Worm (Caenorhabditis elegans) whole organism, young adult: ENCODE results near the gene F43G6.16.

Source experiments
- B0019.2 ChIP-seq: fragments of 200-800 bp; sonication (Bioruptor generic); conservative IDR thresholded peaks from 2 replicates; pipeline ENCODE4 v1.3.6; 2022; ENCODE audit warnings: missing genetic modification reagents, missing genetic modification characterization, missing compliant biosample characterization
- C17E4.6 ChIP-seq: fragments of 200-800 bp; sonication (Bioruptor generic); IDR thresholded peaks from 2 replicates; pipeline ENCODE4 v1.3.6; 2022; ENCODE audit warnings: missing genetic modification reagents, missing genetic modification characterization, missing compliant biosample characterization
- D2030.7 ChIP-seq: fragments of 200-800 bp; sonication (Bioruptor generic); IDR thresholded peaks from 2 replicates; pipeline ENCODE4 v1.3.6; 2022; ENCODE audit warnings: missing genetic modification reagents, missing genetic modification characterization, missing compliant biosample characterization
- F49E8.2 ChIP-seq: sonication (generic microtip); optimal IDR thresholded peaks from 3 replicates; lab custom pipeline; 2017; ENCODE audit warnings: missing genetic modification characterization, mild to moderate bottlenecking, missing compliant biosample characterization, antibody characterized with exemption, moderate library complexity; ENCODE audit not compliant: insufficient read depth
- F57A8.1 ChIP-seq: fragments of 200-800 bp; sonication (Bioruptor generic); optimal IDR thresholded peaks from 2 replicates; lab custom pipeline; 2018; ENCODE audit warnings: mild to moderate bottlenecking, missing genetic modification characterization, moderate library complexity, missing compliant biosample characterization
- K11D2.4 ChIP-seq: fragments of 200-800 bp; sonication (Bioruptor generic); IDR thresholded peaks from 2 replicates; pipeline ENCODE4 v1.3.6; 2022; ENCODE audit warnings: missing genetic modification reagents, missing genetic modification characterization, missing compliant biosample characterization
- K12H6.12 ChIP-seq: fragments of 200-800 bp; sonication (Bioruptor generic); optimal IDR thresholded peaks from 2 replicates; lab custom pipeline; 2018; ENCODE audit warnings: mild to moderate bottlenecking, missing genetic modification characterization, missing compliant biosample characterization
- T26A5.8 ChIP-seq: sonication (generic microtip); optimal IDR thresholded peaks from 2 replicates; lab custom pipeline; 2016; ENCODE audit warnings: missing genetic modification characterization, missing compliant biosample characterization
- ZK185.1 ChIP-seq: sonication (generic microtip); optimal IDR thresholded peaks from 2 replicates; lab custom pipeline; 2016; ENCODE audit warnings: mild to moderate bottlenecking, missing genetic modification characterization, missing compliant biosample characterization; ENCODE audit not compliant: poor library complexity, severe bottlenecking
- ama-1 ChIP-seq, 3 experiments: fragments of 150-350 bp in 1 of 3; sonication (generic microtip) in 2 of 3; optimal IDR thresholded peaks; 2 replicates each; lab custom pipeline; 2014 to 2018; ENCODE audit warnings: missing biosample characterization in 2 of 3, missing genetic modification characterization in 2 of 3, missing genetic modification reagents in 2 of 3
- aptf-2 ChIP-seq: fragments of 200-800 bp; sonication (Bioruptor generic); conservative IDR thresholded peaks from 2 replicates; pipeline ENCODE4 v1.3.6; 2022; ENCODE audit warnings: missing genetic modification reagents, missing genetic modification characterization, missing compliant biosample characterization
- aptf-3 ChIP-seq: fragments of 200-800 bp; sonication (Bioruptor generic); IDR thresholded peaks from 2 replicates; pipeline ENCODE4 v1.3.6; 2022; ENCODE audit warnings: missing genetic modification characterization, missing compliant biosample characterization
- atf-7 ChIP-seq: sonication (generic microtip); optimal IDR thresholded peaks from 2 replicates; lab custom pipeline; 2017; ENCODE audit warnings: mild to moderate bottlenecking, missing genetic modification characterization, missing compliant biosample characterization
- attf-3 ChIP-seq: fragments of 200-800 bp; sonication (Bioruptor generic); conservative IDR thresholded peaks from 2 replicates; pipeline ENCODE4 v1.3.6; 2022; ENCODE audit warnings: missing genetic modification reagents, missing genetic modification characterization, missing compliant biosample characterization
- bed-2 ChIP-seq: fragments of 200-800 bp; sonication (Bioruptor generic); IDR thresholded peaks from 2 replicates; pipeline ENCODE4 v1.3.6; 2022; ENCODE audit warnings: missing genetic modification reagents, missing genetic modification characterization, missing compliant biosample characterization
- ccch-3 ChIP-seq: fragments of 200-800 bp; sonication (Bioruptor generic); optimal IDR thresholded peaks from 2 replicates; lab custom pipeline; 2018; ENCODE audit warnings: mild to moderate bottlenecking, missing genetic modification characterization, missing compliant biosample characterization
- cebp-2 ChIP-seq: fragments of 200-800 bp; sonication (Bioruptor generic); IDR thresholded peaks from 2 replicates; pipeline ENCODE4 v1.3.6; 2022; ENCODE audit warnings: missing genetic modification characterization, missing compliant biosample characterization
- ceh-100 ChIP-seq: fragments of 200-800 bp; sonication (Bioruptor generic); IDR thresholded peaks from 2 replicates; pipeline ENCODE4 v1.3.6; 2022; ENCODE audit warnings: missing genetic modification reagents, missing genetic modification characterization, missing compliant biosample characterization
- ceh-58 ChIP-seq: fragments of 200-800 bp; sonication (Bioruptor generic); IDR thresholded peaks from 2 replicates; pipeline ENCODE4 v1.3.6; 2022; ENCODE audit warnings: missing genetic modification characterization, missing compliant biosample characterization
- ceh-79 ChIP-seq: sonication (generic microtip); optimal IDR thresholded peaks from 2 replicates; lab custom pipeline; 2017; ENCODE audit warnings: mild to moderate bottlenecking, missing genetic modification characterization, missing compliant biosample characterization
- efl-1 ChIP-seq: fragments of 150-350 bp; optimal IDR thresholded peaks from 2 replicates; lab custom pipeline; 2014; ENCODE audit warnings: missing biosample characterization, missing genetic modification reagents, missing genetic modification characterization
- ekl-4 ChIP-seq: fragments of 200-800 bp; sonication (Bioruptor generic); IDR thresholded peaks from 2 replicates; pipeline ENCODE4 v1.3.6; 2022; ENCODE audit warnings: missing genetic modification reagents, missing genetic modification characterization, missing compliant biosample characterization
- ets-4 ChIP-seq: fragments of 200-800 bp; sonication (Bioruptor generic); optimal IDR thresholded peaks from 2 replicates; lab custom pipeline; 2018; ENCODE audit warnings: mild to moderate bottlenecking, missing genetic modification characterization, missing compliant biosample characterization
- hrde-1 ChIP-seq: sonication (generic microtip); optimal IDR thresholded peaks from 2 replicates; lab custom pipeline; 2016; ENCODE audit warnings: missing genetic modification characterization, mild to moderate bottlenecking, missing compliant biosample characterization, moderate library complexity, missing genotype, missing genetic modification reagents, borderline replicate concordance
- let-526 ChIP-seq: fragments of 200-800 bp; sonication (Bioruptor generic); IDR thresholded peaks from 2 replicates; pipeline ENCODE4 v1.3.6; 2022; ENCODE audit warnings: missing genetic modification reagents, missing genetic modification characterization, missing compliant biosample characterization
- lsy-27 ChIP-seq: sonication (generic microtip); optimal IDR thresholded peaks from 2 replicates; lab custom pipeline; 2017; ENCODE audit warnings: missing genetic modification characterization, mild to moderate bottlenecking, missing compliant biosample characterization, antibody characterized with exemption, missing genotype, borderline replicate concordance; ENCODE audit not compliant: insufficient read depth
- madf-3 ChIP-seq: fragments of 200-800 bp; sonication (Bioruptor generic); IDR thresholded peaks from 2 replicates; pipeline ENCODE4 v1.3.6; 2022; ENCODE audit warnings: missing genetic modification reagents, missing genetic modification characterization, missing compliant biosample characterization
- madf-6 ChIP-seq: fragments of 200-800 bp; sonication (Bioruptor generic); IDR thresholded peaks from 2 replicates; pipeline ENCODE4 v1.3.6; 2022; ENCODE audit warnings: missing genetic modification reagents, missing genetic modification characterization, missing compliant biosample characterization
- madf-8 ChIP-seq: fragments of 200-800 bp; sonication (Bioruptor generic); conservative IDR thresholded peaks from 2 replicates; pipeline ENCODE4 v1.3.6; 2022; ENCODE audit warnings: missing genetic modification reagents, missing genetic modification characterization, missing compliant biosample characterization
- mel-28 ChIP-seq: sonication (generic microtip); optimal IDR thresholded peaks from 2 replicates; lab custom pipeline; 2016; ENCODE audit warnings: borderline replicate concordance, mild to moderate bottlenecking, missing genetic modification characterization, missing compliant biosample characterization
- mxl-1 ChIP-seq: sonication (generic microtip); optimal IDR thresholded peaks from 2 replicates; lab custom pipeline; 2016; ENCODE audit warnings: missing genetic modification characterization, missing compliant biosample characterization
- nfya-1 ChIP-seq: sonication (generic microtip); optimal IDR thresholded peaks from 2 replicates; lab custom pipeline; 2017; ENCODE audit warnings: antibody characterized with exemption, missing compliant biosample characterization, missing genetic modification characterization, borderline replicate concordance; ENCODE audit not compliant: insufficient read depth
- nhr-120 ChIP-seq: fragments of 200-800 bp; sonication (Bioruptor generic); IDR thresholded peaks from 2 replicates; pipeline ENCODE4 v1.3.6; 2022; ENCODE audit warnings: missing genetic modification characterization, missing compliant biosample characterization
- nhr-80 ChIP-seq: sonication (generic microtip); optimal IDR thresholded peaks from 2 replicates; lab custom pipeline; 2016; ENCODE audit warnings: missing genetic modification characterization, missing compliant biosample characterization
- nhr-90 ChIP-seq: sonication (generic microtip); optimal IDR thresholded peaks from 2 replicates; lab custom pipeline; 2016; ENCODE audit warnings: missing genotype, mild to moderate bottlenecking, missing genetic modification characterization, missing compliant biosample characterization
- rcor-1 ChIP-seq: fragments of 200-800 bp; sonication (Bioruptor generic); IDR thresholded peaks from 2 replicates; pipeline ENCODE4 v1.3.6; 2022; ENCODE audit warnings: missing genetic modification reagents, missing genetic modification characterization, missing compliant biosample characterization
- snpc-3.4 ChIP-seq: sonication (generic microtip); optimal IDR thresholded peaks from 2 replicates; lab custom pipeline; 2017; ENCODE audit warnings: missing genetic modification characterization, mild to moderate bottlenecking, missing compliant biosample characterization, antibody characterized with exemption, moderate library complexity, missing genotype, missing genetic modification reagents
- sptf-2 ChIP-seq: fragments of 200-800 bp; sonication (Bioruptor generic); optimal IDR thresholded peaks from 2 replicates; lab custom pipeline; 2018; ENCODE audit warnings: mild to moderate bottlenecking, missing genetic modification characterization, missing compliant biosample characterization
- xnd-1 ChIP-seq: sonication (generic microtip); optimal IDR thresholded peaks from 2 replicates; lab custom pipeline; 2016; ENCODE audit warnings: missing genotype, missing genetic modification reagents, missing genetic modification characterization, missing compliant biosample characterization
- zim-3 ChIP-seq: sonication (generic microtip); optimal IDR thresholded peaks from 2 replicates; lab custom pipeline; 2017; ENCODE audit warnings: mild to moderate bottlenecking, missing genetic modification characterization, moderate library complexity, missing compliant biosample characterization
- ztf-18 ChIP-seq: sonication (generic microtip); optimal IDR thresholded peaks from 2 replicates; lab custom pipeline; 2016; ENCODE audit warnings: missing genotype, mild to moderate bottlenecking, missing genetic modification characterization, missing compliant biosample characterization
- ztf-26 ChIP-seq: sonication (generic microtip); optimal IDR thresholded peaks from 2 replicates; lab custom pipeline; 2017; ENCODE audit warnings: missing genetic modification characterization, missing compliant biosample characterization

F43G6.16 gene

DNA sequence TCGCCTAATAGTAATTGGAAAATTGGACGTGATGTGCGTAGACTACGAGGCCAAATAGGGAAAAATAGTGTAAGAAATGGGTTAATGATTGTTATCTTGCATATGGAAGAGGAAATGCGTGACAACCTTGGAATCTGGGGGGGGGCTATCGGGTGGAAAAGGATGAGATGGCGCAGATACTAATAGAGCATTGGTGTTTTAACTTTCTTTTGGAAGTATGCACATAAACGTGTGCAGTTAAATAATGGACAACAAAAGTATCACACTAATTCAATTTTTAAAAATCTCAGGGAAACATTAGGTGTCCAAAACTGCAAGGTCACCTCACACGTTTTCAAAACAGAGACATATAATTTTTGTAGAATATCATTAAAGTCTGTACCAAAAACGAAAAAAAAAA, 37.4 kb upstream of the F43G6.16 start, which contains the start of gene Y6D1A.2:
Gene Y6D1A.2 (minus strand): TSS at position 101 of the 400 bp plus-strand sequence.
- TF ChIP-seq nhr-80 (tag; lab: Kevin White, UChicago) (no peak), K11D2.4 (no peak), aptf-2 (GFP tag; lab: Robert Waterston, UW) (no peak), C17E4.6 (no peak), aptf-3 (GFP tag; lab: Robert Waterston, UW) (no peak), T26A5.8 (tag; lab: Kevin White, UChicago) (no peak), ekl-4 (no peak), ceh-79 (no peak), bed-2 (GFP tag; lab: Robert Waterston, UW) (no peak), nhr-120 (GFP tag; lab: Robert Waterston, UW) (no peak), B0019.2 (no peak), ztf-18 (tag; lab: Kevin White, UChicago) (no peak), ztf-26 (tag; lab: Kevin White, UChicago) (no peak), lsy-27 (tag; lab: Kevin White, UChicago) (no peak), mxl-1 (tag; lab: Kevin White, UChicago) (no peak), let-526 (GFP tag; lab: Robert Waterston, UW) (no peak), nhr-90 (no peak), ceh-58 (no peak), ZK185.1 (tag; lab: Kevin White, UChicago) (no peak), rcor-1 (GFP tag; lab: Robert Waterston, UW) (no peak)

DNA sequence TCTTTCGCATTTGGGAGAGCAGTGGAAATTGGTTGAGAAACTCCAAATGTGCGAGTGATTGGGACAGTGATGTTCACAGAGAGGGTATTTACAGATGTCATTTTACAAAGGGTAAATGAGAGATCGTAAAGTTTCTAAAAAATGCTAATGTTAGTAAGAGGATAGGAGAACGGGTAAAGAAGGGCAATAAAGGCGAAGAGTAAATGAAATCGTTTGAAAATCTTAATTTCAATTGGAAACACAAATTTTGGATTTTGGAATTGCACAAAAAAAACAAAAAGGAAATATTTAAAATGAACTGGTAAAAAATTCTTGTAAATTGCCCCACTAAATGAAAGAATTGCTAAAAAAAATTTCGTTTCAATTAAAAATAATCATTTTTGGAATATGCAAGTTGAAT, 34.0 kb upstream of the F43G6.16 start, which contains the start of gene pap-3:
Gene pap-3 (minus strand): TSS at position 101 of the 400 bp plus-strand sequence.
- no peak for TF ChIP-seq sptf-2
- no peak for TF ChIP-seq efl-1 (GFP tag; lab: Kevin White, UChicago)
- TF ChIP-seq K12H6.12 (tag; lab: Kevin White, UChicago), result no peak
- no peak for TF ChIP-seq nfya-1 (tag; lab: Kevin White, UChicago)
- no peak for TF ChIP-seq F49E8.2
- TF ChIP-seq ceh-100 (GFP tag; lab: Robert Waterston, UW), result no peak
- TF ChIP-seq cebp-2 (GFP tag; lab: Robert Waterston, UW), result no peak
- no peak for TF ChIP-seq hrde-1
- TF ChIP-seq atf-7 (tag; lab: Kevin White, UChicago), result no peak
- no peak for TF ChIP-seq madf-8 (GFP tag; lab: Robert Waterston, UW)
- TF ChIP-seq B0019.2, result no peak
- TF ChIP-seq attf-3 (GFP tag; lab: Robert Waterston, UW), result no peak
- TF ChIP-seq xnd-1 (tag; lab: Kevin White, UChicago), result no peak
- TF ChIP-seq K11D2.4, result no peak
- TF ChIP-seq D2030.7 (GFP tag; lab: Robert Waterston, UW), result no peak
- no peak for TF ChIP-seq ets-4 (GFP tag; lab: Kevin White, UChicago)
- TF ChIP-seq ztf-26 (tag; lab: Kevin White, UChicago), result no peak
- no peak for TF ChIP-seq mel-28 (tag; lab: Kevin White, UChicago)
- TF ChIP-seq, all 124 proteins: peak for 0

DNA sequence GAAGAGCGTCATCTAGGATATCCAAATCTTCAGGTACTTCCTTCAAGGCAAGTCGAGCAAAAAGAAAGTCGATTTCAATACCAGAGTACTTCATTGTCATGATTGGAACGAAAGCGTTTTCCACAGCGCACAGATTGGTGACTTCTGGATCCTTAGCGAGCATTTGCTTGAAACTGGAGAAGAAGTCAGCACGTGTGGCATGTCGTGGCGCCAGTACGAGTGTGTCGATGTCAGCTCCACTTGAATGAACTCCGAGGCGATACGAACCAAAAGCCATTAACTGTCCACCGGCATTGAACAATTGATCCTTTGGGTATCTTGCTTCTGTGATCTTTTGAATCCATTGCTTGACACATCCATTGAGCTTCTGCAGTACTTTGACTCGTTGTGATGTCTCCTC, 33.6 kb upstream of the F43G6.16 start:
- no peak for TF ChIP-seq ama-1 (optimal IDR thresholded peaks at IDR 0.05; lab: Kevin White, UChicago)
- no peak for TF ChIP-seq ama-1 (GFP tag; optimal IDR thresholded peaks at IDR 0.05; lab: Kevin White, UChicago)
- TF ChIP-seq madf-6 (GFP tag; lab: Robert Waterston, UW), result no peak
- no peak for TF ChIP-seq snpc-3.4 (tag; lab: Kevin White, UChicago)
- no peak for TF ChIP-seq nfya-1 (tag; lab: Kevin White, UChicago)
- TF ChIP-seq F57A8.1 (GFP tag; lab: Kevin White, UChicago), result no peak
- no peak for TF ChIP-seq zim-3 (tag; lab: Kevin White, UChicago)
- no peak for TF ChIP-seq F49E8.2
- TF ChIP-seq madf-3 (GFP tag; lab: Robert Waterston, UW), result no peak
- no peak for TF ChIP-seq ccch-3 (GFP tag; lab: Kevin White, UChicago)
